Fruit fly (Drosophila melanogaster): ENCODE measurements around the gene CG32544.

DNA sequence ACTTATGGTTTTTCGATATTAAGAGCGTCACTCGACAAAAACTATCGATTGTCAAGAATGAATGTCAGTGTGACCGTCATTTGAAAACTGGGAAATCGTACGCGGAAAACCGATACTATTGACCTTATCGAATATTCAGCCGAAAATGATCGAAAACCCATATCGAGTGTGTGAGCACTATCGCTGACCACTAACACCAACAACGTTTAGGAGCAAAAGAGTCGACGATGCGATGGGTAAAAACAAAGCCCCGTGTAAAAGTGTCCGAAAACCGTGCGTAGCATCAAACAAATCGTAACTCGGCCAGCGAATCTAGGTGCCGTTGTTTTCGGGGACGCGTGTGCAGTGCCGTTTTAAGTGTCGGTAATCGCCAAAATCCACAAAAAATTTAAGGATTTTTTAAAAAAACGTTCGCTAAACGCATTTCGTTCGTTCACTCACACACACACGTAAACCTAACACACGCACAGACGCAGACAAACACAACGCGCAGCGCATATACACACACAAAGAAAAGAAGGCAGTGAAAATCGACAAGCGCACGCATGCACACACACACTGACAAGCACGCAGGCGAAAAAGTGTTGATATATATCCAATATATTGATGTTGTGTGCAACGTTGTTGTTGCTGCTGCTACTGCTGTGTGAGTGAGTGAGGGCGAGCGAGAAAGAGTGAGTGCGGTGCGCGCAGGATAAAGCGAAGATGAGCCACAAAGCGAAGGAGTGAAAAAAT lies 3.8 kb downstream of the CG32544 start, which contains the start of the genes CG7326 and Dora:
- TF ChIP-seq CG10669 (GFP tag; optimal IDR thresholded peaks at IDR 0.05) (no peak), CG32006 (GFP tag; optimal IDR thresholded peaks at IDR 0.05) (no peak), Hr39 (GFP tag; optimal IDR thresholded peaks at IDR 0.05) (no peak)
